Fruit fly (Drosophila melanogaster): ENCODE measurements around the gene CG33700.

The CG33700 gene

DNA sequence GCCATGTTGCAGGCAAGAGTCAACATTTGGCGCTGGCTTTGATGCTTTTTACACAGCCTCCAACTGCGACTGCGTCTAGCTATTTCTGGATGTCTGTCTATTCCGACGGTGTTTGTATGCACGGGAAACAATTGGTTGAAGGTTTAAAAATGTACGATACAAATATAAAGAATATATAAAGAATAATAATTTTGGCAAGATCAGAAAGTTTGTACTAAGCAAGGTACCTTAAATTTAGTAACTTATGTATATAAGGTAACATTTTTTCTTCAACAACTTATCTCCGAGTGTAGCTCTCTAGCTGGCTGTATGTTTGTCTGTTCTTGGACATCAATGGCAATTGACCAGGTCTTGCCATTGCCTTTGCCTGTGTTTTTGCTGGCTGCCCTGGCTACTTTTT, 41.5 kb upstream of the CG33700 start (continued):
- TF ChIP-seq eyg (GFP tag; optimal IDR thresholded peaks at IDR 0.05) = no peak
- peak; percentile 3 for TF ChIP-seq CG18599 (GFP tag; optimal IDR thresholded peaks at IDR 0.05)
- no peak for TF ChIP-seq Bgb (GFP tag; IDR thresholded peaks at IDR 0.05; ENCODE audit: partially characterized antibody)
- TF ChIP-seq CG9437 (GFP tag; optimal IDR thresholded peaks at IDR 0.05) = no peak
- no peak for TF ChIP-seq trh (GFP tag; optimal IDR thresholded peaks at IDR 0.05)
- TF ChIP-seq CG4854 (GFP tag; optimal IDR thresholded peaks at IDR 0.05) = no peak
- TF ChIP-seq CG7928 (GFP tag; optimal IDR thresholded peaks at IDR 0.05) = no peak
- peak; percentile 34 for TF ChIP-seq tap (tag; optimal IDR thresholded peaks at IDR 0.05)
- TF ChIP-seq CG30020 (tag; optimal IDR thresholded peaks at IDR 0.05) = no peak
- TF ChIP-seq unc-4 (GFP tag; IDR thresholded peaks at IDR 0.05; ENCODE audit: partially characterized antibody) = no peak
- TF ChIP-seq tin (GFP tag; optimal IDR thresholded peaks at IDR 0.05) = no peak
- TF ChIP-seq CG32767 (GFP tag; IDR thresholded peaks at IDR 0.05) = no peak
- 0 out of 2 replicates have a peak, but pooled peaks have one; percentile 9 for TF ChIP-seq CG3847 (GFP tag; IDR thresholded peaks at IDR 0.05)
- TF ChIP-seq CG5245 (GFP tag; optimal IDR thresholded peaks at IDR 0.05) = no peak
- no peak for TF ChIP-seq CG11696 (GFP tag; IDR thresholded peaks at IDR 0.05)
- TF ChIP-seq gce (GFP tag; IDR thresholded peaks at IDR 0.05) = no peak
- TF ChIP-seq Optix (GFP tag; IDR thresholded peaks at IDR 0.05) = no peak
- TF ChIP-seq CG1647 (GFP tag; optimal IDR thresholded peaks at IDR 0.05) = no peak
- no peak for TF ChIP-seq NC2α (GFP tag; optimal IDR thresholded peaks at IDR 0.05)
- TF ChIP-seq CG17359 (tag; optimal IDR thresholded peaks at IDR 0.05) = peak; percentile 35
- TF ChIP-seq sug (tag; optimal IDR thresholded peaks at IDR 0.05) = no peak
- TF ChIP-seq Sox102F (GFP tag; optimal IDR thresholded peaks at IDR 0.05) = peak; percentile 52
- no peak for TF ChIP-seq CG6854 (GFP tag; optimal IDR thresholded peaks at IDR 0.05)
- TF ChIP-seq Jarid2 (GFP tag; optimal IDR thresholded peaks at IDR 0.05) = no peak
- TF ChIP-seq Antp (GFP tag; optimal IDR thresholded peaks at IDR 0.05) = no peak
- peak; percentile 25 for TF ChIP-seq CG30403 (GFP tag; optimal IDR thresholded peaks at IDR 0.05)
- peak; percentile 20 for TF ChIP-seq CG8388 (GFP tag; optimal IDR thresholded peaks at IDR 0.05)
- TF ChIP-seq CG14965 (GFP tag; optimal IDR thresholded peaks at IDR 0.05; ENCODE audit: borderline replicate concordance) = no peak
- peak; percentile 17 for TF ChIP-seq CG18262 (tag; optimal IDR thresholded peaks at IDR 0.05)
- no peak for TF ChIP-seq Vsx1 (GFP tag; optimal IDR thresholded peaks at IDR 0.05)
- no peak for TF ChIP-seq CG11093 (GFP tag; IDR thresholded peaks at IDR 0.05)
- TF ChIP-seq Camta (GFP tag; optimal IDR thresholded peaks at IDR 0.05) = no peak
- peak; percentile 22 for TF ChIP-seq grau (tag; optimal IDR thresholded peaks at IDR 0.05)
- TF ChIP-seq CG8281 (tag; optimal IDR thresholded peaks at IDR 0.05) = no peak
- peak; percentile 15 for TF ChIP-seq Oli (tag; optimal IDR thresholded peaks at IDR 0.05)
- TF ChIP-seq dimm (GFP tag; IDR thresholded peaks at IDR 0.05) = no peak
- TF ChIP-seq gsb (GFP tag; IDR thresholded peaks at IDR 0.05) = no peak
- peak; percentile 43; the same call in 1 of the 2 replicates for TF ChIP-seq ttk (GFP tag; IDR thresholded peaks at IDR 0.05)
- no peak for TF ChIP-seq CG8290 (GFP tag; optimal IDR thresholded peaks at IDR 0.05)
- TF ChIP-seq CG8290 (tag; optimal IDR thresholded peaks at IDR 0.05) = no peak
- TF ChIP-seq oc (tag; optimal IDR thresholded peaks at IDR 0.05) = peak; percentile 15
- TF ChIP-seq tgo (GFP tag; IDR thresholded peaks at IDR 0.05) = 0 out of 3 replicates have a peak, but pooled peaks have one; percentile 14
- TF ChIP-seq sisA (GFP tag; IDR thresholded peaks at IDR 0.05) = peak; percentile 21; the same call in 1 of the 2 replicates
- TF ChIP-seq bbx (GFP tag; IDR thresholded peaks at IDR 0.05; ENCODE audit: partially characterized antibody) = no peak
- TF ChIP-seq exex (tag; optimal IDR thresholded peaks at IDR 0.05) = no peak
- no peak for TF ChIP-seq CG12155 (GFP tag; optimal IDR thresholded peaks at IDR 0.05)
- no peak for TF ChIP-seq gcm (GFP tag; optimal IDR thresholded peaks at IDR 0.05)
- TF ChIP-seq Hsf (GFP tag; optimal IDR thresholded peaks at IDR 0.05) = peak; percentile 16
- no peak for TF ChIP-seq CG2129 (GFP tag; IDR thresholded peaks at IDR 0.05; ENCODE audit: partially characterized antibody)
- no peak for TF ChIP-seq MBD-R2 (GFP tag; IDR thresholded peaks at IDR 0.05)
- TF ChIP-seq ara (GFP tag; IDR thresholded peaks at IDR 0.05) = no peak
- no peak for TF ChIP-seq CG10462 (GFP tag; optimal IDR thresholded peaks at IDR 0.05)

All from whole organism, embryonic.